Fruit fly (Drosophila melanogaster) whole organism, wandering third instar larva: ENCODE measurements around the gene emei.

Source experiments
- Abd-B ChIP-seq: fragments of >200 bp; optimal IDR thresholded peaks from 2 replicates; lab custom pipeline; 2017; ENCODE audit warnings: missing biosample characterization, missing genetic modification characterization
- CG32264 ChIP-seq: fragments of 200-800 bp; sonication (Bioruptor generic); optimal IDR thresholded peaks from 2 replicates; lab custom pipeline; 2016; ENCODE audit warnings: missing biosample characterization, missing genetic modification characterization
- Dif ChIP-seq: fragments of 200-275, 200-300 bp; sonication (Bioruptor generic); optimal IDR thresholded peaks from 2 replicates; lab custom pipeline; 2018; ENCODE audit warnings: missing biosample characterization, missing genetic modification characterization; ENCODE audit not compliant: partially characterized antibody
- GATAd ChIP-seq: sonication (Bioruptor generic); optimal IDR thresholded peaks from 2 replicates; lab custom pipeline; 2016; ENCODE audit warnings: missing biosample characterization, missing genetic modification characterization
- HLH106 ChIP-seq: fragments of 200-800 bp; optimal IDR thresholded peaks from 3 replicates; lab custom pipeline; 2019; ENCODE audit warnings: missing biosample characterization, mild to moderate bottlenecking, missing genetic modification characterization, moderate library complexity
- Hr83 ChIP-seq: fragments of 200-300 bp; sonication (Bioruptor generic); optimal IDR thresholded peaks from 2 replicates; lab custom pipeline; 2016; ENCODE audit warnings: missing biosample characterization, mild to moderate bottlenecking, missing genetic modification characterization, moderate library complexity; ENCODE audit not compliant: poor library complexity, severe bottlenecking
- Jra ChIP-seq: sonication (Bioruptor generic); optimal IDR thresholded peaks from 2 replicates; lab custom pipeline; 2016; ENCODE audit warnings: missing biosample characterization, missing genetic modification characterization
- Mio ChIP-seq: sonication (Bioruptor generic); optimal IDR thresholded peaks from 2 replicates; lab custom pipeline; 2016; ENCODE audit warnings: missing biosample characterization, missing genetic modification characterization
- Myc ChIP-seq: fragments of >200 bp; optimal IDR thresholded peaks from 2 replicates; lab custom pipeline; 2017
- N ChIP-seq: fragments of >200 bp; optimal IDR thresholded peaks from 2 replicates; lab custom pipeline; 2018; ENCODE audit warnings: missing biosample characterization, missing external identifiers, missing genetic modification characterization
- OdsH ChIP-seq: fragments of 200-800 bp; sonication (Bioruptor generic); optimal IDR thresholded peaks from 2 replicates; lab custom pipeline; 2016; ENCODE audit warnings: missing biosample characterization, mild to moderate bottlenecking, missing genetic modification characterization
- Rel ChIP-seq, 2 experiments: fragments of 200-800 bp; sonication (Bioruptor generic) in 1 of 2; optimal IDR thresholded peaks; 2 replicates in 1 of 2; 3 replicates in 1 of 2; lab custom pipeline; 2016 to 2019; ENCODE audit warnings: mild to moderate bottlenecking in 2 of 2, missing biosample characterization in 2 of 2, missing genetic modification characterization in 2 of 2, moderate library complexity in 1 of 2
- Sp1 ChIP-seq: fragments of 200-800 bp; sonication (Bioruptor generic); optimal IDR thresholded peaks from 3 replicates; lab custom pipeline; 2019; ENCODE audit warnings: missing biosample characterization, mild to moderate bottlenecking, missing genetic modification characterization, moderate library complexity
- Vsx2 ChIP-seq: fragments of 200-300, 225-300 bp; sonication (Bioruptor generic); optimal IDR thresholded peaks from 2 replicates; lab custom pipeline; 2018; ENCODE audit warnings: missing biosample characterization, missing genetic modification characterization; ENCODE audit not compliant: partially characterized antibody
- br ChIP-seq: fragments of 200-800 bp; sonication (Bioruptor generic); optimal IDR thresholded peaks from 2 replicates; lab custom pipeline; 2016; ENCODE audit warnings: missing biosample characterization, missing genetic modification characterization
- brk ChIP-seq: fragments of 200-800 bp; sonication (Bioruptor generic); optimal IDR thresholded peaks from 2 replicates; lab custom pipeline; 2016; ENCODE audit warnings: missing biosample characterization, mild to moderate bottlenecking, missing genetic modification characterization
- dl ChIP-seq, 2 experiments: fragments of 175-275, 200-275 bp in 1 of 2; fragments of 200-275 bp in 1 of 2; sonication (Bioruptor generic); optimal IDR thresholded peaks; lab custom pipeline; 2018; ENCODE audit warnings: mild to moderate bottlenecking in 2 of 2, missing biosample characterization in 2 of 2, missing genetic modification characterization in 2 of 2, moderate library complexity in 2 of 2; ENCODE audit not compliant: partially characterized antibody in 2 of 2, insufficient read depth in 1 of 2
- dmrt93B ChIP-seq: fragments of 200-800 bp; sonication (Bioruptor generic); optimal IDR thresholded peaks from 2 replicates; lab custom pipeline; 2018; ENCODE audit warnings: missing biosample characterization, mild to moderate bottlenecking, missing genetic modification characterization
- foxo ChIP-seq, 2 experiments: fragments of 200-800 bp; sonication (Bioruptor generic); optimal IDR thresholded peaks; 2 replicates in 1 of 2; 3 replicates in 1 of 2; lab custom pipeline; 2016 to 2017; ENCODE audit warnings: missing biosample characterization in 2 of 2, missing genetic modification characterization in 2 of 2
- fru ChIP-seq: fragments of 200-800 bp; sonication (Bioruptor generic); optimal IDR thresholded peaks from 3 replicates; lab custom pipeline; 2016; ENCODE audit warnings: missing biosample characterization, mild to moderate bottlenecking, missing genetic modification characterization
- h ChIP-seq: fragments of 200-800 bp; sonication (Bioruptor generic); optimal IDR thresholded peaks from 3 replicates; lab custom pipeline; 2016; ENCODE audit warnings: missing biosample characterization, mild to moderate bottlenecking, missing genetic modification characterization
- jim ChIP-seq: fragments of 175-275, 200-325 bp; sonication (Bioruptor generic); optimal IDR thresholded peaks from 2 replicates; lab custom pipeline; 2016; ENCODE audit warnings: missing biosample characterization, mild to moderate bottlenecking, missing genetic modification characterization
- lola ChIP-seq: fragments of >200 bp; optimal IDR thresholded peaks from 2 replicates; lab custom pipeline; 2017; ENCODE audit warnings: missing biosample characterization, missing genetic modification characterization
- pan ChIP-seq: fragments of >200 bp; optimal IDR thresholded peaks from 2 replicates; lab custom pipeline; 2017
- psq ChIP-seq: fragments of 200-800 bp; sonication (Bioruptor generic); optimal IDR thresholded peaks from 3 replicates; lab custom pipeline; 2017; ENCODE audit warnings: missing biosample characterization, mild to moderate bottlenecking, missing genetic modification characterization, moderate library complexity
- rgr ChIP-seq: fragments of 200-800 bp; sonication (Bioruptor generic); optimal IDR thresholded peaks from 3 replicates; lab custom pipeline; 2016; ENCODE audit warnings: missing biosample characterization, mild to moderate bottlenecking, missing genetic modification characterization
- sage ChIP-seq: fragments of 200-800 bp; sonication (Bioruptor generic); optimal IDR thresholded peaks from 2 replicates; lab custom pipeline; 2016; ENCODE audit warnings: missing biosample characterization, mild to moderate bottlenecking, missing genetic modification characterization
- sv ChIP-seq: fragments of 200-800 bp; sonication (Bioruptor generic); optimal IDR thresholded peaks from 3 replicates; lab custom pipeline; 2016; ENCODE audit warnings: missing biosample characterization, missing genetic modification characterization
- usp ChIP-seq: fragments of >200 bp; optimal IDR thresholded peaks from 2 replicates; lab custom pipeline; 2017; ENCODE audit warnings: missing biosample characterization, missing genetic modification characterization

Gene emei

dm6 chr3L:11123088-11123487 is 13.6 kb downstream of the emei start, which contains the start of the genes Ufd1 and NaPi-III:
Gene Ufd1, minus strand, starts transcription at chr3L:11123216.
Gene NaPi-III, plus strand, starts transcription at chr3L:11123348.
- TF ChIP-seq rgr (peak; percentile 29), Myc (lab: Kevin White, UChicago) (peak; percentile 74), Dif (no peak), Sp1 (GFP tag; lab: Kevin White, UChicago) (peak; percentile 36), h (GFP tag; lab: Kevin White, UChicago) (peak; percentile 43), Jra (GFP tag; lab: Kevin White, UChicago) (peak; percentile 51), CG32264 (no peak), jim (GFP tag; lab: Kevin White, UChicago) (peak; percentile 81), Hr83 (peak; percentile 62), Mio (GFP tag; lab: Kevin White, UChicago) (no peak), foxo (GFP tag; optimal IDR thresholded peaks at IDR 0.05; lab: Kevin White, UChicago) (peak in 1 of 2 experiments; percentile 30), HLH106 (peak; percentile 21), sage (GFP tag; lab: Kevin White, UChicago) (no peak), Rel (GFP tag; optimal IDR thresholded peaks at IDR 0.05; lab: Kevin White, UChicago) (no peak), Rel (tag; optimal IDR thresholded peaks at IDR 0.05; lab: Kevin White, UChicago) (peak; percentile 59)

DNA sequence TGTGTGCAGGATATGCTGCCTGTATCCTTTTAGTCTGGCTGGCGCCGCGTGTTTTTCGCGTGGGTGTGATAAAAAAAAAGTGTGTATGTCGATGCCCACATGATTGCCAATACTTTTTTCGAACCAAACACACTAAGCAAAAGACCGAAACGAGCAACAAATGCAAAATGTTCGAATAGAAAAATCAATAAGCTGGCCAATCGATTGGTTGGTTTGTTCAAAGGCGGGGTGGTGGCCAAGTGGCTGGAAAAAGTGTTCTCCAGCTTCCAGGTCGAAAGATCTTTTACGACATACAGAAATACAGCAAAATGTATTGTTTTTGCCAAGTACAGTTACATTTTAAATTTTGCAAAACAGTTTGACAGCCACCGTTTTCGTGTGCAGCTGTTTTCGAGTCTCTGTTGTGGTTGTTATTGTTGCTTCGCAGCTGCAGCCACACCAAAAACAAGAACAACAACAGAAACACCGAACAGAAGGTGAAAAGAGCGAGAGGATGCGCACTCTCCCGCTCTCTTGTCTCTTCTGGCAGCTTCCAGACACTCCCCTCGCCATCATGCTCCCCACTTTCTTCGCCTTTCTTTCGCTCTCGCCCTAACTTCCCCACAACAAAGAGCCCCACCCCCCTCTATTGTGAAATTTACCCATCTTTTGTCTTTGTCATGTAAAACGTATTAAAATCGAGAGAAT is 14.3 kb downstream of the emei start:
- peak; percentile 45 for TF ChIP-seq psq (GFP tag; lab: Kevin White, UChicago)
- no peak for TF ChIP-seq fru (GFP tag; lab: Kevin White, UChicago)
- TF ChIP-seq Myc (lab: Kevin White, UChicago) = peak; percentile 43
- TF ChIP-seq Hr83 = no peak
- no peak for TF ChIP-seq Rel (GFP tag; optimal IDR thresholded peaks at IDR 0.05; lab: Kevin White, UChicago)
- TF ChIP-seq Rel (tag; optimal IDR thresholded peaks at IDR 0.05; lab: Kevin White, UChicago) = peak; percentile 3
- TF ChIP-seq Dif = peak; percentile 42
- peak in 1 of 2 experiments; percentile 48 for TF ChIP-seq dl (GFP tag; optimal IDR thresholded peaks at IDR 0.05; lab: Kevin White, UChicago; ENCODE audit: insufficient read depth in 1 of 2, partially characterized antibody in 2 of 2)

DNA sequence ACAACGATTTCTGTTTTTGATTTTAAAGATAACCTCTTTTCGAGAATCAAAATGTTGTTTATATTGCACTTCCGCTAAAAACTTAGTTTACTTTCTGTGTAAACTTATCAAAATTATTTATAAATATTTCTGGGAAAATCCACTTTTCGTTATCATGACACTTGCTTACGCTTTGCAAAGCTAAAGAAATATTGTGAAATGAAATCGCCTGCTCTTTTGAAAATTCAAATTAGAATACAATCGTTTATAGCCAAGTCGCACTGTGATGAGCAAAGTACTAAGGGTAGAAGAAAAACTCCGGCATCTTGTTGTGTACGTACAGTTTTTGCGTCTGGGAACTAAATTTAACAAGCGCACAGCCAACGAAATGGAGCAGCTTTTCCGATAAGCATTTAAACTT is 14.9 kb downstream of the emei start:
- TF ChIP-seq Abd-B (GFP tag; lab: Kevin White, UChicago) (no peak), OdsH (GFP tag; lab: Kevin White, UChicago) (no peak), HLH106 (no peak), Hr83 (no peak), N (no peak), Rel (GFP tag; optimal IDR thresholded peaks at IDR 0.05; lab: Kevin White, UChicago) (no peak), Rel (tag; optimal IDR thresholded peaks at IDR 0.05; lab: Kevin White, UChicago) (no peak)
- TF ChIP-seq, all 38 proteins: peak for 0

- TF ChIP-seq br (GFP tag; lab: Kevin White, UChicago) = no peak
- no peak for TF ChIP-seq dmrt93B (GFP tag; lab: Kevin White, UChicago)
- TF ChIP-seq Vsx2 (GFP tag; lab: Kevin White, UChicago) = no peak
- TF ChIP-seq usp = no peak
- no peak for TF ChIP-seq Abd-B (GFP tag; lab: Kevin White, UChicago)
- no peak for TF ChIP-seq OdsH (GFP tag; lab: Kevin White, UChicago)
- TF ChIP-seq jim (GFP tag; lab: Kevin White, UChicago) = no peak
- TF ChIP-seq sage (GFP tag; lab: Kevin White, UChicago) = no peak
Measured at dm6 chr3L:11124841-11125240, 15.4 kb downstream of the emei start.

DNA sequence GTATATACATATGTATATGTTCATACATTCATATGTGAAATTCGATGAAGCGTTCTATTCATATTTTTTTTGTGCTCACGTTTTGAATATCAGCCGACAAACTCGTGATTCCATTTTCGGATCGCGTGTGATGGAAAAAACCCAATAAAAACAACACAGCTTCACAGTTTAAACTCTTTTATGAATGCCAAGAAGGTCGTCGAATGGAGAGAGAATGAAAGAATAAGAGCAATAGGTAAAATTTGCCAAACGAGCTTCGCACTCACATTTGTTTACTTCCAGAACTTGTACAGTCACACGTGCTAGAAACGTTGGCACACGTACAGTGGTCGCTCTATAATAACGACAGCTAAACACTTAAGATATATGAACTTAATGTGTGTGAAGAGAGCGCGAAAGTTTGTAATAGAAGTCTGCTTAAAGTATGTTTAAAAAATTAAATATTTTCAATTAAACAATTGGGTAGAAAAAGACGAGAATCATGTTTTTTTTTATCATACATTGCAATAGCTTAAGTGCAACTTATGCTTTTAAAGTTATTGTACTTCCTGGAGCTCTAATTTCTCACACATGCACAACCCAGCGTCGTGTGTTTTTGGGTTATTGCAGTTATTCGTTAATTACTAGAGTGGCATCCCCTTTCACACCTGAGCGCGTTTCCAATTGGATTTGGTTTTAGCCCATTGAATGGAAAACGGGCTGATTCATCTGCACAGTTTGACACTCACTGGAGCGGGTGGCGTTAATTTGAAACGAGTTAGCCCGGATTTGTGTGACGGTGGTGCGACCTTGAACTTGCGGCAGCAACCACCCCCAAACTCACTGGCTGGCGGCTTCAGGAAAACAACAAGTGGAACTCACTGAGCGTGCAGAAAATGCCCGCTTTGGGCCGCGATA is 16.4 kb downstream of the emei start:
- TF ChIP-seq h (GFP tag; lab: Kevin White, UChicago) (no peak), HLH106 (no peak), foxo (GFP tag; optimal IDR thresholded peaks at IDR 0.05; lab: Kevin White, UChicago) (no peak), usp (no peak), Hr83 (no peak), brk (GFP tag; lab: Kevin White, UChicago) (no peak), Sp1 (GFP tag; lab: Kevin White, UChicago) (no peak), Jra (GFP tag; lab: Kevin White, UChicago) (no peak), lola (GFP tag; lab: Kevin White, UChicago) (no peak), GATAd (no peak), rgr (no peak), psq (GFP tag; lab: Kevin White, UChicago) (no peak), CG32264 (no peak), jim (GFP tag; lab: Kevin White, UChicago) (no peak), dl (GFP tag; optimal IDR thresholded peaks at IDR 0.05; lab: Kevin White, UChicago; ENCODE audit: insufficient read depth in 1 of 2, partially characterized antibody in 2 of 2) (no peak), pan (lab: Kevin White, UChicago) (no peak), Dif (no peak), sv (GFP tag; lab: Kevin White, UChicago) (no peak)
